Fruit fly (Drosophila melanogaster) ovary, adult (tissue): ENCODE data around the gene rst.

ENCODE experiments used
- CG17801 ChIP-seq: fragments of 200-800 bp; optimal IDR thresholded peaks from 2 replicates; lab custom pipeline; 2019; ENCODE audit warnings: missing biosample characterization, mild to moderate bottlenecking, missing genetic modification characterization, moderate library complexity; ENCODE audit not compliant: partially characterized antibody

The rst gene

DNA sequence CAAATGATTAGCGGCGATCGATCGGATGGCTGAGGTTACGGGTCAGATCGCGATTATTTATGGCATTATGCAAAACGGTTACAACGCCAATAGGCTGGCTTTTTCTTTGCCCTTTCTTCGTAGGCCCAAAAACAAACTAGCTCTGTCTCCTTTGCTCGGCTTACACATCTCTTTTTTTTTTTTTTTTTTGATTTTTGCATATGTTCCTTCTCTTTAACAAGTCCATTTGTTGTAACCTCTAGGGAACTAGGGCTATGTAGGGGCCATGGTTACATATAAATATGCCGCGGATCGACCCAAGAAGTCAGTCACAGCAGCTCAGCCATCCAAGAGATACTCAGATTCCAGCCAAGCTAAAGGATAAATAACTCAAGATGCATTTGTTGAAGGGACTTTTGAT is 32.5 kb downstream of the rst start, which contains the start of gene CG14421:
CG14421 (plus strand) TSS at position 301 of the 400 bp plus-strand sequence.
- no peak for TF ChIP-seq CG17801

DNA sequence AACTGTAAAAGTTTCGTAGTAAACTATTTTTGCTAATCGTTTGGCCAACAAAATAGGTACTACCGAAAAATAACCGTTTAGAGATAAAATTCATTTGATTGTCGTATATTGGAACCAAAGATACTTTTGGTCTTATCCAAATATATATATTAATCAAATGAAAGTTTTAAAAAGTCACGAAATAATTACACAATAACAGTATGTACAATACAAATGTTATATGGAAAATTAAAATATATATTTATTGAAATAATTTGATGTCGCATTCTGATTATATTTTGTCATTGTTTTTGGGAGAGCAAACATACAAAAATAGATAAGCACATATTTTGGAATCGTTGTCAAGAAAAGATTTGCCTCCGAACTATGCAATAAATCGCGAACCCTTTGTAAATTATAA is 35.1 kb downstream of the rst start, which contains the start of gene CG14420:
CG14420 (plus strand) TSS at position 301 of the 400 bp plus-strand sequence.
- TF ChIP-seq CG17801: no peak

DNA sequence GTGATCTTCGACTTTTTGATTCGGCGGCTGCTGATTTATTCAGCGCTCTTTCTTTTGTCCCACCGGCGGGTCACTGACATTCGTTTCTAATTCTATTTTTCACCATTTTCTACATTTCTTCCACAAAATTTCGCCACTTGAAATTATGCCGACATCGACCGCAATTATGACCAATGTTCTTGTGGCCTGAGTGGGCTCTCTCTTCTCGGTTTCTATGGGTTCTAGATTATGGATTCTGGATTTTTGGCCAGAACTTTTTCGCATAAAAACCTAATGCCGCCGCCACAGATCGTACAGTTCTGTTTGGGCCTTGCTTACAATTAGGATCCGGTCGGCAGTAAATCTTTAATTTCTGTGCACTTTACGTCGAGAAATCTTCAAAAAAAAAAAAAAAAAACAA is 36.9 kb downstream of the rst start, which contains the start of gene CG3598:
CG3598 (plus strand) TSS at position 301 of the 400 bp plus-strand sequence.
- no peak for TF ChIP-seq CG17801

DNA sequence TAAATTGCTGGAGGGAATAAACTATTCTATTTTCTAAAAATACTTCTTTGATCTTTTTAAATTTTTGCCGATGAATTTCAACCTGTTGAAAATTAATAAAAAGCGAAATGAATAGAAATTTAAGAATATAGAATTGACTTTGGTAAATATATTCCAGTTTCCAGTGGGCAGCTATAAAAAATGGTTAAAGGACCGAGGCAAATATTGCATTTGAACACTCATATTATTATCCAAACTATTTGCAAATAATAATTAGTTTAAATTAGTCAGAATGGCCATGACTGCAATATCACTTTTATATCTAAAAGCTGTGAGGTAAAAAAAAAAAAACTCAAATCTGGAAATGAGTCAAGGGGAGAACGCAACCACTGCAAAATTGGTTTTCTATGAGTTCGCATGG is 38.8 kb downstream of the rst start, which contains the start of gene CG3592:
CG3592 (plus strand) TSS at position 301 of the 400 bp plus-strand sequence.
- no peak for TF ChIP-seq CG17801

DNA sequence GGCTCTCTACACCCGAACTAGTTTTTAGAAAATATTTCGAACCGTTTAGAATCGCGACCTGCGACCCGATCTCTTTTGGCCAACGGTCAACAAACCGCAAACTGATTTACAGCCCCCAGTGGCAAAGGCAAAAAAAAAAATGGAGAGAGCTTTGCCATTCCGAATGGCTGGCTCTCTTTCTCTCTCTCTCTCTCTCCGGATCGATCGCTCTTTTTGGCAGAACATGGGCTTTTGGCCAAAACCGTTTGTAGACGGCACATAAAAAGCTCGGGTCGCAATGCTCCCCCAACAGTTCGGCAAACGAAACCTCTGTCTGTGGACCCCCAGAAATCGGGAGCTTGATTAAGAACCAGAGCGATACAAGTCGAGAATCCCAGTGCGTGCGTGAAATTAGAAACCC is 44.1 kb downstream of the rst start, which contains the start of gene CG32793:
CG32793 (plus strand) TSS at position 301 of the 400 bp plus-strand sequence.
- TF ChIP-seq CG17801: no peak

- no peak for TF ChIP-seq CG17801
These were observed 46.5 kb downstream of the rst start, which contains the start of gene CG14424 for dm6 chrX:2927158-2927557. TSS of gene CG14424 (minus strand) at chrX:2927258.

DNA sequence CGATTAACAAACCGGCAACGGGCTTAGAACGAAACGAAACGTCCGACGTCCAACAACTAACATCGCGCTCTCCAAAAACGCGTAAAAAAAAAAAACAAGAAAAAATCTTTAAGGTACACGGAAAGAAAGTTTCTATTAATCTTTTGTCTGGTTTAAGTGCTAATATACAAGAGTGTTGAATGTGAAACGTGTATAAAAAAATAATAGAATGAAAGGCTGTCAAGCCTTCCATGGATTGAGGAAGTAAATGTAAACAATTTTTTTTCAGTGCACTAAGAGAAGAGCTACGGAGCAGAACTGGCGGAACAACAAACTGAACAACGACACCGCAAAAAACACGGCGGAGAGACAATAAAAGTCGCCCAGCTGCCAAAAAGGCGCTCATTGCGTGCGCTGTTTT is 53.9 kb downstream of the rst start, which contains the start of gene CG3588:
CG3588 (plus strand) TSS at position 29 of the 400 bp plus-strand sequence.
- TF ChIP-seq CG17801: no peak

DNA sequence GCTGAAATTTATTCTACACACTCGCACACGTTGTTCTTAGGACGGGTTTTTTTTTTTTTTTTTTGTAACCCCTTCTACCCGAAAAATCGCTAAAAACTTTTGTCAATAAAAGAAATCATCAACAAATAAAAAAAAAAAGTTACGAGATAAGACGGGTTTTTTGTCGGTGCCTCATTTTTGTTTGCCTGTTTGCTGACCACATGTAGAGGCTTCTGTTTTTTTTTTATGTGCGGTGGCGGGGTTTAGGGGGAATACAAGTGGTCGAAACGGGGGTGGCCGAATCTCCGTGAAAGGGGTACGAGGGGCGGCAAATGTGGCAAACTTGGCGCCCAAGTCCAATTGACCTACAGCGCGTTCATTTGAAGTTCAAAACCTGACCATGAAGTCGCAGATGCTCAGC is 55.1 kb downstream of the rst start:
- no peak for TF ChIP-seq CG17801

DNA sequence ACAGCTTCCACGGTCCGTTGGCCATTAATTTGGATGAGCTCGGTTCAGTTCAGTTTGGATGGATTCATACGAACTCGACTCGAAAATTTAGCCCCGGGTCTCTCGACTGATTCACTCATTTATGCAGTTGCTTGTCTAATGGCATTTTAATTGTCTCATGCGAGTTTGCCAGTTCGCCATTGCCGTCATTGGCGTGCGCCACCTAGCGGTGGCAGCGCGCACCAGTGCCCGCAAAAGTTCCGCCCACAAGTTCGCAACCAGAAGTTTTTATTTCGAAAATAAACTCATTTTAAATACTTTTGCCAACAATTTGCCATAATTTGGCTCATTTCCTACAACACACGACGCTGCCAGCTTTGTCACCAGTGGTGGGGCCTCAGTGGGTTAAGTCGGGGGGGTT is 58.5 kb downstream of the rst start:
- no peak for TF ChIP-seq CG17801

- no peak for TF ChIP-seq CG17801
These were observed 59.5 kb downstream of the rst start for dm6 chrX:2914091-2914490.

DNA sequence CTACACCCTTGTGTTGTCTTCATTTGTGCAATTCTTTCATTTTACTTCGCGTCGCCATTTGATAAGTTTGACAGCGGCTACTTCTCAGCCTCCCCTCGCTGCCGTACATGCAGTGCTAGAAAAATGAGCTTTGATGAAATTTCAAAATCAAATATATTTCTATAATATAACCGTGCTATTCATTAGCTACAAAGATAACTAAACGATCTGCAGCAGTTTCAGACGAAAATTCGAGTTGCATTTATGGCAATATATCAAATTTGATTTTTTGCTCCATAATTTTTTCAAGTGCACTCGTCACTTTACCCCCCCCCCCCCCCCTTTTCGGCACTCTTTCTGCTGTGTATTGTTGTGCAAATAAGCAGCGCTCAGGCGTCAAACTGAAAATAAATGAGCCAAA is 61.1 kb downstream of the rst start:
- no peak for TF ChIP-seq CG17801

DNA sequence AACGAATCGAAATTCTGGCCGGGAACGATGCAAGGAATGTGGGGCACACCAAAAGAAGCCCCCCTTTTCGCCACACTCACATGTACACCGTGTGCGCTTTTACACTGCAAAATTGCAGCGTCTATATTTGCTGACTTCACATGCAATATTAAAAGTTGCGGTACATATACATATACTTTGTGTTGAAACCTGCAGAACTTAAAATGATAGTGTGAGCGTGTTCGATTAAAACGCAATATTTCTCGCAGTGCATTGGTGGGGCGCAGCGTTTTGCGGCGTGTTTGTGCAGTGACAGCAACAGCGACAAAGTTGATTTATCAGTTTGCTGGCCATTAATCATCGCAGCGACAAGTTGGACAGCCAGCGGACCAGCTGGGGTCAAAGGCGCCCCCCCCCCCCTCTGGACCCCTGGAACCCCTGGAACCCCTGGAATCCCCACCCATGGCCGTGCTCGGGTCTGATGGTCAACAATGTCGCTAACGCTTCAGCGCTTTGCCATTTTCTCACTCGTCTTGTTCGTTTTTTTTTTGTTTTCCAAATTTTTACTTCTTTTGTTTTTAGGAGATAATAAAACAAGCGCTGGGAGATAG is 66.4 kb downstream of the rst start:
- no peak for TF ChIP-seq CG17801
